Fruit fly (Drosophila melanogaster): ENCODE data around the gene GstT3.

DNA sequence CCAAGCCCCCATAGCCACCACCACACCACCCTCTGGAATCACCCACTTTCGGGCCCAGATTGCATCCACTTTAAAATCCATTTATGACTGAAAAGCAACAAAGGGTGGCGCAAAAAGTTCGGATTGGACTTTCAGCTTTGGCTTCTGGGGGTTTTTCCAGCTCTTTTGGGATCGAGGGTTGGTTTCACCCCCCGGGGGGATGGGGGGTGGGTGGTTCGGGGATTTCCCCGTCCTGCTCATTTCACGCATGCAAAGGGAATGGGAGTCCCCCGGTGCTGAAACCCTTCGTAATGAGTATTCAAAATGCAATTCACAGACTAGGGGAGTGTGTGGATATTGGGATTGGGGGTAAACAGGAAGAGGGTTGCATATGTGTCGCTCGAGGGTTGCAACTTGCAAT is 32.5 kb downstream of the GstT3 start:
- TF ChIP-seq CG8478 (optimal IDR thresholded peaks at IDR 0.05) (no peak), usp (GFP tag; optimal IDR thresholded peaks at IDR 0.05) (no peak), Dll (optimal IDR thresholded peaks at IDR 0.05) (no peak)

Data from whole organism.